Worm (Caenorhabditis elegans) whole organism, young adult: Measurements from ENCODE around the gene srx-113.

Source experiments
- F22D6.2 ChIP-seq: sonication (generic microtip); optimal IDR thresholded peaks from 2 replicates; lab custom pipeline; 2016; ENCODE audit warnings: mild to moderate bottlenecking, missing genetic modification characterization, missing compliant biosample characterization
- K12H6.12 ChIP-seq: fragments of 200-800 bp; sonication (Bioruptor generic); optimal IDR thresholded peaks from 2 replicates; lab custom pipeline; 2018; ENCODE audit warnings: mild to moderate bottlenecking, missing genetic modification characterization, missing compliant biosample characterization
- Y79H2A.3 ChIP-seq: fragments of 200-800 bp; sonication (Bioruptor generic); conservative IDR thresholded peaks from 2 replicates; pipeline ENCODE4 v1.3.6; 2022; ENCODE audit warnings: missing genetic modification reagents, missing genetic modification characterization, missing compliant biosample characterization
- egl-44 ChIP-seq: fragments of 200-800 bp; sonication (Bioruptor generic); IDR thresholded peaks from 2 replicates; pipeline ENCODE4 v1.3.6; 2022; ENCODE audit warnings: missing genetic modification reagents, missing genetic modification characterization, missing compliant biosample characterization
- ets-4 ChIP-seq: fragments of 200-800 bp; sonication (Bioruptor generic); optimal IDR thresholded peaks from 2 replicates; lab custom pipeline; 2018; ENCODE audit warnings: mild to moderate bottlenecking, missing genetic modification characterization, missing compliant biosample characterization
- gei-17 ChIP-seq: fragments of 200-800 bp; sonication (Bioruptor generic); optimal IDR thresholded peaks from 2 replicates; lab custom pipeline; 2018; ENCODE audit warnings: mild to moderate bottlenecking, missing genetic modification characterization, missing compliant biosample characterization
- hmg-1.2 ChIP-seq: fragments of 200-800 bp; sonication (Bioruptor generic); IDR thresholded peaks from 2 replicates; pipeline ENCODE4 v1.3.6; 2022; ENCODE audit warnings: missing genetic modification reagents, missing genetic modification characterization, missing compliant biosample characterization
- hmg-20 ChIP-seq: fragments of 200-800 bp; sonication (Bioruptor generic); IDR thresholded peaks from 2 replicates; pipeline ENCODE4 v1.3.6; 2022; ENCODE audit warnings: missing genetic modification reagents, missing genetic modification characterization, missing compliant biosample characterization
- lsl-1 ChIP-seq: fragments of 200-800 bp; sonication (Bioruptor generic); optimal IDR thresholded peaks from 2 replicates; lab custom pipeline; 2018; ENCODE audit warnings: mild to moderate bottlenecking, missing genetic modification characterization, moderate library complexity, missing compliant biosample characterization
- unc-62 ChIP-seq: fragments of 150-350 bp; optimal IDR thresholded peaks from 2 replicates; lab custom pipeline; 2014; ENCODE audit warnings: missing biosample characterization, missing genetic modification reagents, missing genetic modification characterization
- ztf-3 ChIP-seq: fragments of 200-800 bp; sonication (Bioruptor generic); optimal IDR thresholded peaks from 2 replicates; lab custom pipeline; 2018; ENCODE audit warnings: mild to moderate bottlenecking, missing genetic modification characterization, missing compliant biosample characterization

DNA sequence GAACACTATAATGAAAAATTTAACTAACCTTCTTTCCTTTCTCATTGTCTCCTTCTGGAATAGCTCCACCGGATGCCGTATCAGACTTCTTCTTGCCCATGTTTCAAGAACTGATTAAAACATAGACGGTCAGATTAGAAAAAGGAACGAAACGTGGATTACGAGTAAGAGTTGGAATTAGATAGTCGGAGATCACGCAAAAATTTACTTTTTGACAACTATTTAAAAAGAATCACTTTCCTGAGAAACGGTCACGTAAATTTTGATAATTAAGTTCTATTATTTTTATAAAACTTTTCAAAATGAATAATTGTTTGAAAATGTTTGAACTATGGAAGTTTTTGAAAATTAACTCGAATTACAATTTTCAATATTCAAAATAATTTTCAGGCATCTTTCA is 19.8 kb downstream of the srx-113 start, which contains the start of gene cyc-2.2:
- no peak for TF ChIP-seq hmg-20 (GFP tag; lab: Robert Waterston, UW)
- no peak for TF ChIP-seq unc-62 (GFP tag; lab: Kevin White, UChicago)
- TF ChIP-seq ets-4: no peak
- no peak for TF ChIP-seq Y79H2A.3 (GFP tag; lab: Robert Waterston, UW)
- TF ChIP-seq lsl-1 (GFP tag; lab: Kevin White, UChicago): no peak
- no peak for TF ChIP-seq F22D6.2 (tag; lab: Kevin White, UChicago)
- no peak for TF ChIP-seq gei-17
- no peak for TF ChIP-seq K12H6.12
- TF ChIP-seq ztf-3 (GFP tag; lab: Kevin White, UChicago): no peak
- no peak for TF ChIP-seq egl-44 (GFP tag; lab: Robert Waterston, UW)
- TF ChIP-seq hmg-1.2 (GFP tag; lab: Robert Waterston, UW): no peak
